Fruit fly (Drosophila melanogaster): ENCODE measurements around the gene ND-B8.
A peak's percentile ranks its signal among the peaks of the same experiment; 100 is the strongest.

Gene ND-B8

DNA sequence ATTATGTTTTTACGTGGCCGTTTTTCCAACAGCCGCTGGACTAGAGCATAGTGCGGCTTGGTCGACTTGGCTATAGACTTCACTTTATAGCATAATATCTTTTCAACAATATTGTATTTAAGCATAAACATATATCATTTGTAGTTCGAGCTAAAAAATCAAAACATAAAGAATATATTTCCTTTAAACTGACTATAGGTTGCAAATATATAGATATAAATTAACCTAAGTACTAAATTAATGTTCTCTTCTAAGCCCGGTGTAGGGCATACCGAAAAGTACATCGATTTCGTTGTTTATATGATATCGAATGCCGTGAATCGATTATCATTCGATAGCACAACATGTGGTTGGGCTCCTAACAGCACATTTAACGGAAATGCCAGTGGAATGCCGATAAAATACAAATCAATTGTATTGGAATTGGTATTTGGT is 5.8 kb upstream of the ND-B8 start, which contains the start of gene MFS18 (continued):
- TF ChIP-seq CG7786 (GFP tag; optimal IDR thresholded peaks at IDR 0.05) (peak; percentile 78), Mrtf (GFP tag; IDR thresholded peaks at IDR 0.05) (peak; percentile 96), CG9609 (GFP tag; optimal IDR thresholded peaks at IDR 0.05) (peak; percentile 69), CG8281 (tag; optimal IDR thresholded peaks at IDR 0.05) (peak; percentile 91), CG17612 (GFP tag; IDR thresholded peaks at IDR 0.05) (peak; percentile 98), sim (GFP tag; IDR thresholded peaks at IDR 0.05) (peak; percentile 99), HmgZ (tag; optimal IDR thresholded peaks at IDR 0.05) (peak; percentile 96), B-H1 (GFP tag; IDR thresholded peaks at IDR 0.05) (peak; percentile 99), al (GFP tag; IDR thresholded peaks at IDR 0.05) (peak; percentile 99), CG3407 (GFP tag; optimal IDR thresholded peaks at IDR 0.05) (peak; percentile 90), CG6791 (GFP tag; IDR thresholded peaks at IDR 0.05; ENCODE audit: partially characterized antibody) (peak; percentile 88), CG2199 (GFP tag; IDR thresholded peaks at IDR 0.05) (peak; percentile 99), CG12769 (tag; optimal IDR thresholded peaks at IDR 0.05) (no peak), schlank (tag; optimal IDR thresholded peaks at IDR 0.05) (peak; percentile 82), Sox100B (GFP tag; optimal IDR thresholded peaks at IDR 0.05) (peak; percentile 97), CG4820 (GFP tag; optimal IDR thresholded peaks at IDR 0.05) (peak; percentile 95), sna (GFP tag; IDR thresholded peaks at IDR 0.05; ENCODE audit: partially characterized antibody) (peak; percentile 43; the same call in 1 of the 2 replicates), run (tag; optimal IDR thresholded peaks at IDR 0.05) (peak; percentile 93), trem (tag; optimal IDR thresholded peaks at IDR 0.05) (peak; percentile 97), CG3163 (GFP tag; optimal IDR thresholded peaks at IDR 0.05) (peak; percentile 16), en (GFP tag; optimal IDR thresholded peaks at IDR 0.05) (peak; percentile 8), E2f2 (GFP tag; IDR thresholded peaks at IDR 0.05) (peak; percentile 88), Kr (GFP tag; optimal IDR thresholded peaks at IDR 0.05) (no peak), ash1 (GFP tag; optimal IDR thresholded peaks at IDR 0.05) (peak; percentile 90), CG4707 (GFP tag; optimal IDR thresholded peaks at IDR 0.05) (peak; percentile 73), CG13123 (GFP tag; optimal IDR thresholded peaks at IDR 0.05) (peak; percentile 93), CG15269 (tag; optimal IDR thresholded peaks at IDR 0.05) (peak; percentile 95), fd96Cb (tag; optimal IDR thresholded peaks at IDR 0.05) (peak; percentile 100), ind (GFP tag; optimal IDR thresholded peaks at IDR 0.05) (peak; percentile 99), CG10209 (GFP tag; optimal IDR thresholded peaks at IDR 0.05) (peak; percentile 97), eyg (GFP tag; optimal IDR thresholded peaks at IDR 0.05) (peak; percentile 85), CG31224 (GFP tag; IDR thresholded peaks at IDR 0.05) (peak; percentile 97), CG2129 (GFP tag; IDR thresholded peaks at IDR 0.05; ENCODE audit: partially characterized antibody) (no peak; the same call in 1 of the 2 replicates), slou (GFP tag; optimal IDR thresholded peaks at IDR 0.05) (peak; percentile 98), sens-2 (GFP tag; IDR thresholded peaks at IDR 0.05) (peak; percentile 97), CG12659 (GFP tag; optimal IDR thresholded peaks at IDR 0.05) (peak; percentile 97), CG12391 (tag; optimal IDR thresholded peaks at IDR 0.05) (peak; percentile 98), Hand (GFP tag; optimal IDR thresholded peaks at IDR 0.05) (peak; percentile 89), insv (GFP tag; optimal IDR thresholded peaks at IDR 0.05) (peak in 1 of 2 experiments; percentile 54), CG1792 (GFP tag; optimal IDR thresholded peaks at IDR 0.05) (peak; percentile 72), Mes4 (GFP tag; optimal IDR thresholded peaks at IDR 0.05) (peak; percentile 76), kni (GFP tag; optimal IDR thresholded peaks at IDR 0.05) (no peak), CG10366 (GFP tag; IDR thresholded peaks at IDR 0.05) (peak; percentile 98), H15 (GFP tag; IDR thresholded peaks at IDR 0.05) (peak; percentile 99), CG6813 (GFP tag; optimal IDR thresholded peaks at IDR 0.05) (peak; percentile 98), CG16863 (GFP tag; optimal IDR thresholded peaks at IDR 0.05) (peak; percentile 82), da (GFP tag; optimal IDR thresholded peaks at IDR 0.05) (peak; percentile 55), CG17385 (GFP tag; optimal IDR thresholded peaks at IDR 0.05) (peak; percentile 92), Taf1 (GFP tag; IDR thresholded peaks at IDR 0.05) (peak; percentile 96), trh (GFP tag; optimal IDR thresholded peaks at IDR 0.05) (peak; percentile 92), CG7928 (GFP tag; optimal IDR thresholded peaks at IDR 0.05) (peak; percentile 76)
